Worm (Caenorhabditis elegans): ENCODE data around the gene ufm-1.
A peak's percentile ranks its signal among the peaks of the same experiment; 100 is the strongest.

ufm-1 gene

ce11 chrIII:7834848-7835247 is 23.9 kb upstream of the ufm-1 start:
- TF ChIP-seq pes-1 (GFP tag; IDR thresholded peaks at IDR 0.05) (no peak), hnd-1 (tag; optimal IDR thresholded peaks at IDR 0.05) (no peak), tbx-11 (GFP tag; IDR thresholded peaks at IDR 0.05) (no peak), tra-4 (tag; optimal IDR thresholded peaks at IDR 0.05) (no peak), tbx-37 (GFP tag; conservative IDR thresholded peaks at IDR 0.05) (no peak), ets-7 (tag; optimal IDR thresholded peaks at IDR 0.05) (no peak), ama-1 (optimal IDR thresholded peaks at IDR 0.05) (no peak), flt-1 (GFP tag; IDR thresholded peaks at IDR 0.05) (no peak), B0310.2 (tag; optimal IDR thresholded peaks at IDR 0.05) (no peak), hmbx-1 (tag; optimal IDR thresholded peaks at IDR 0.05) (no peak)

- no peak for TF ChIP-seq hmbx-1 (tag; optimal IDR thresholded peaks at IDR 0.05)
- TF ChIP-seq ets-7 (tag; optimal IDR thresholded peaks at IDR 0.05): no peak
- no peak for TF ChIP-seq tra-4 (tag; optimal IDR thresholded peaks at IDR 0.05)
- TF ChIP-seq tbx-37 (GFP tag; conservative IDR thresholded peaks at IDR 0.05): no peak
These were observed 23.1 kb upstream of the ufm-1 start for ce11 chrIII:7835684-7836083.

ce11 chrIII:7837567-7837966 is 21.2 kb upstream of the ufm-1 start:
- no peak for TF ChIP-seq tbx-37 (GFP tag; conservative IDR thresholded peaks at IDR 0.05)
- TF ChIP-seq aly-1 (tag; optimal IDR thresholded peaks at IDR 0.05): no peak
- TF ChIP-seq ceh-13 (GFP tag; optimal IDR thresholded peaks at IDR 0.05): no peak

- TF ChIP-seq pes-1 (GFP tag; IDR thresholded peaks at IDR 0.05): no peak
- no peak for TF ChIP-seq ama-1 (optimal IDR thresholded peaks at IDR 0.05)
- TF ChIP-seq F13C5.2 (tag; optimal IDR thresholded peaks at IDR 0.05): no peak
- no peak for TF ChIP-seq scrt-1 (GFP tag; IDR thresholded peaks at IDR 0.05)
- no peak for TF ChIP-seq flt-1 (GFP tag; IDR thresholded peaks at IDR 0.05)
- no peak for TF ChIP-seq sea-1 (GFP tag; conservative IDR thresholded peaks at IDR 0.05)
- TF ChIP-seq hmbx-1 (tag; optimal IDR thresholded peaks at IDR 0.05): no peak
- no peak for TF ChIP-seq hnd-1 (tag; optimal IDR thresholded peaks at IDR 0.05)
- no peak for TF ChIP-seq ceh-36 (tag; optimal IDR thresholded peaks at IDR 0.05)
- no peak for TF ChIP-seq ceh-13 (GFP tag; optimal IDR thresholded peaks at IDR 0.05)
- TF ChIP-seq hmg-4 (GFP tag; optimal IDR thresholded peaks at IDR 0.05): no peak
- TF ChIP-seq tbx-37 (GFP tag; conservative IDR thresholded peaks at IDR 0.05): no peak
- TF ChIP-seq aly-1 (tag; optimal IDR thresholded peaks at IDR 0.05): no peak
These were observed 19.7 kb upstream of the ufm-1 start, which contains the start of gene ceh-23 for ce11 chrIII:7838907-7839642. Gene ceh-23, plus strand, starts transcription at chrIII:7839592.

- TF ChIP-seq pes-1 (GFP tag; IDR thresholded peaks at IDR 0.05): no peak
- no peak for TF ChIP-seq B0310.2 (tag; optimal IDR thresholded peaks at IDR 0.05)
- no peak for TF ChIP-seq ama-1 (optimal IDR thresholded peaks at IDR 0.05)
- TF ChIP-seq ceh-13 (GFP tag; optimal IDR thresholded peaks at IDR 0.05): no peak
- no peak for TF ChIP-seq hnd-1 (tag; optimal IDR thresholded peaks at IDR 0.05)
- no peak for TF ChIP-seq scrt-1 (GFP tag; IDR thresholded peaks at IDR 0.05)
- TF ChIP-seq tbx-11 (GFP tag; IDR thresholded peaks at IDR 0.05): no peak
- no peak for TF ChIP-seq hmg-4 (GFP tag; optimal IDR thresholded peaks at IDR 0.05)
- TF ChIP-seq tbx-37 (GFP tag; conservative IDR thresholded peaks at IDR 0.05): no peak
- no peak for TF ChIP-seq tra-4 (tag; optimal IDR thresholded peaks at IDR 0.05)
- no peak for TF ChIP-seq hmbx-1 (tag; optimal IDR thresholded peaks at IDR 0.05)
- TF ChIP-seq aly-1 (tag; optimal IDR thresholded peaks at IDR 0.05): no peak
These were observed 15.2 kb upstream of the ufm-1 start, which contains the start of gene ZK652.8 for ce11 chrIII:7843536-7843935. Gene ZK652.8, minus strand, starts transcription at chrIII:7843636.

- TF ChIP-seq aly-1 (tag; optimal IDR thresholded peaks at IDR 0.05) (no peak), hmg-4 (GFP tag; optimal IDR thresholded peaks at IDR 0.05) (no peak), ama-1 (optimal IDR thresholded peaks at IDR 0.05) (no peak), ets-7 (tag; optimal IDR thresholded peaks at IDR 0.05) (no peak), hmbx-1 (tag; optimal IDR thresholded peaks at IDR 0.05) (no peak), B0310.2 (tag; optimal IDR thresholded peaks at IDR 0.05) (no peak), F13C5.2 (tag; optimal IDR thresholded peaks at IDR 0.05) (no peak), ceh-36 (tag; optimal IDR thresholded peaks at IDR 0.05) (no peak), ceh-13 (GFP tag; optimal IDR thresholded peaks at IDR 0.05) (no peak), tbx-37 (GFP tag; conservative IDR thresholded peaks at IDR 0.05) (no peak)
These were observed 10.6 kb upstream of the ufm-1 start for ce11 chrIII:7848173-7848572.

ce11 chrIII:7854494-7855184 is 4.1 kb upstream of the ufm-1 start, which contains the start of gene rpl-35:
Gene rpl-35, plus strand, starts transcription at chrIII:7855134.
- TF ChIP-seq flt-1 (GFP tag; IDR thresholded peaks at IDR 0.05) (peak; percentile 80), hmg-4 (GFP tag; optimal IDR thresholded peaks at IDR 0.05) (no peak), ceh-36 (tag; optimal IDR thresholded peaks at IDR 0.05) (peak; percentile 64), ama-1 (optimal IDR thresholded peaks at IDR 0.05) (no peak), ceh-13 (GFP tag; optimal IDR thresholded peaks at IDR 0.05) (peak; percentile 49), hmbx-1 (tag; optimal IDR thresholded peaks at IDR 0.05) (peak; percentile 67), sea-1 (GFP tag; conservative IDR thresholded peaks at IDR 0.05) (peak; percentile 77), hnd-1 (tag; optimal IDR thresholded peaks at IDR 0.05) (peak; percentile 52), F13C5.2 (tag; optimal IDR thresholded peaks at IDR 0.05) (peak; percentile 98), aly-1 (tag; optimal IDR thresholded peaks at IDR 0.05) (no peak), ets-7 (tag; optimal IDR thresholded peaks at IDR 0.05) (peak; percentile 56), scrt-1 (GFP tag; IDR thresholded peaks at IDR 0.05) (peak; percentile 72), tbx-37 (GFP tag; conservative IDR thresholded peaks at IDR 0.05) (peak; percentile 74), tra-4 (tag; optimal IDR thresholded peaks at IDR 0.05) (peak; percentile 41), tbx-11 (GFP tag; IDR thresholded peaks at IDR 0.05) (peak; percentile 82), B0310.2 (tag; optimal IDR thresholded peaks at IDR 0.05) (peak; percentile 50), pes-1 (GFP tag; IDR thresholded peaks at IDR 0.05) (peak; percentile 77)

All from whole organism, early embryonic.